Worm (Caenorhabditis elegans) whole organism, L3 larva: ENCODE data around the gene CD4.8.

ENCODE experiments used
- egl-27 ChIP-seq: sonication (generic microtip); optimal IDR thresholded peaks from 4 replicates; lab custom pipeline; 2017; ENCODE audit warnings: missing biosample characterization, missing genetic modification reagents, missing genetic modification characterization
- elt-1 ChIP-seq: fragments of 150-350 bp; optimal IDR thresholded peaks from 2 replicates; lab custom pipeline; 2014; ENCODE audit warnings: missing biosample characterization, missing genetic modification characterization
- elt-2 ChIP-seq: sonication (generic microtip); optimal IDR thresholded peaks from 2 replicates; lab custom pipeline; 2016; ENCODE audit warnings: missing genetic modification reagents, mild to moderate bottlenecking, missing genetic modification characterization, missing compliant biosample characterization
- mdl-1 ChIP-seq: fragments of 150-350 bp; optimal IDR thresholded peaks from 2 replicates; lab custom pipeline; 2014; ENCODE audit warnings: missing biosample characterization, missing genetic modification characterization
- nhr-12 ChIP-seq: fragments of 150-350 bp; optimal IDR thresholded peaks from 2 replicates; lab custom pipeline; 2014; ENCODE audit warnings: missing biosample characterization, missing genetic modification characterization
- nhr-237 ChIP-seq: fragments of 150-350 bp; optimal IDR thresholded peaks from 2 replicates; lab custom pipeline; 2014; ENCODE audit warnings: missing biosample characterization, missing genetic modification characterization
- nhr-25 ChIP-seq: sonication (generic microtip); optimal IDR thresholded peaks from 2 replicates; lab custom pipeline; 2017; ENCODE audit warnings: missing biosample characterization, missing genetic modification characterization
- nhr-28 ChIP-seq: fragments of 150-350 bp; optimal IDR thresholded peaks from 2 replicates; lab custom pipeline; 2014; ENCODE audit warnings: missing biosample characterization, missing genetic modification characterization
- nhr-43 ChIP-seq: sonication (generic microtip); optimal IDR thresholded peaks from 2 replicates; lab custom pipeline; 2016; ENCODE audit warnings: mild to moderate bottlenecking, missing genetic modification characterization, missing compliant biosample characterization; ENCODE audit not compliant: poor library complexity, severe bottlenecking
- pqm-1 ChIP-seq: fragments of 150-350 bp; optimal IDR thresholded peaks from 2 replicates; lab custom pipeline; 2017; ENCODE audit warnings: missing biosample characterization, missing genetic modification characterization, inconsistent platforms
- unc-62 ChIP-seq: fragments of 150-350 bp; sonication (generic microtip); optimal IDR thresholded peaks from 4 replicates; lab custom pipeline; 2014; ENCODE audit warnings: missing biosample characterization, missing genetic modification reagents, missing genetic modification characterization
- zag-1 ChIP-seq: fragments of 150-350 bp; optimal IDR thresholded peaks from 2 replicates; lab custom pipeline; 2014; ENCODE audit warnings: missing biosample characterization, missing genetic modification characterization
- ztf-4 ChIP-seq: fragments of 150-350 bp; optimal IDR thresholded peaks from 2 replicates; lab custom pipeline; 2014; ENCODE audit warnings: missing biosample characterization, missing genetic modification characterization

ce11 chrV:5571691-5572090, 29.5 kb downstream of the CD4.8 start:
- TF ChIP-seq nhr-25 (no peak), elt-2 (tag; lab: Kevin White, UChicago) (no peak), elt-1 (tag; lab: Kevin White, UChicago) (no peak), pqm-1 (tag; lab: Kevin White, UChicago) (no peak), nhr-28 (tag; lab: Kevin White, UChicago) (no peak), nhr-12 (tag; lab: Kevin White, UChicago) (no peak), zag-1 (tag; lab: Kevin White, UChicago) (no peak), mdl-1 (tag; lab: Kevin White, UChicago) (no peak), egl-27 (tag; lab: Kevin White, UChicago) (no peak), nhr-43 (tag; lab: Kevin White, UChicago) (no peak), nhr-237 (tag; lab: Kevin White, UChicago) (no peak), ztf-4 (tag; lab: Kevin White, UChicago) (no peak), unc-62 (no peak)
